Worm (Caenorhabditis elegans) whole organism, young adult: Measurements from ENCODE around the gene cyn-10.
A peak's percentile ranks its signal among the peaks of the same experiment; 100 is the strongest.

ENCODE experiments used
- B0261.1 ChIP-seq: sonication (generic microtip); optimal IDR thresholded peaks from 2 replicates; lab custom pipeline; 2016; ENCODE audit warnings: mild to moderate bottlenecking, missing genetic modification characterization, moderate library complexity, missing compliant biosample characterization
- C17E4.6 ChIP-seq: fragments of 200-800 bp; sonication (Bioruptor generic); IDR thresholded peaks from 2 replicates; pipeline ENCODE4 v1.3.6; 2022; ENCODE audit warnings: missing genetic modification reagents, missing genetic modification characterization, missing compliant biosample characterization
- F10E7.11 ChIP-seq: sonication (generic microtip); optimal IDR thresholded peaks from 2 replicates; lab custom pipeline; 2017; ENCODE audit warnings: mild to moderate bottlenecking, missing genetic modification characterization, moderate library complexity, missing compliant biosample characterization
- F39B2.1 ChIP-seq: fragments of 200-800 bp; sonication (Bioruptor generic); IDR thresholded peaks from 2 replicates; pipeline ENCODE4 v1.3.6; 2022; ENCODE audit warnings: missing genetic modification reagents, missing genetic modification characterization, missing compliant biosample characterization
- aptf-3 ChIP-seq: fragments of 200-800 bp; sonication (Bioruptor generic); IDR thresholded peaks from 2 replicates; pipeline ENCODE4 v1.3.6; 2022; ENCODE audit warnings: missing genetic modification characterization, missing compliant biosample characterization
- cebp-1 ChIP-seq, 2 experiments: fragments of 200-800 bp in 1 of 2; sonication (Bioruptor generic) in 1 of 2; sonication (generic microtip) in 1 of 2; IDR thresholded peaks in 1 of 2; optimal IDR thresholded peaks in 1 of 2; 2 replicates each; pipeline versions ENCODE4 v1.3.6 to Lab custom; 2017 to 2022; ENCODE audit warnings: missing compliant biosample characterization in 2 of 2, missing genetic modification characterization in 2 of 2, mild to moderate bottlenecking in 1 of 2, missing genetic modification reagents in 1 of 2, moderate library complexity in 1 of 2
- ceh-100 ChIP-seq: fragments of 200-800 bp; sonication (Bioruptor generic); IDR thresholded peaks from 2 replicates; pipeline ENCODE4 v1.3.6; 2022; ENCODE audit warnings: missing genetic modification reagents, missing genetic modification characterization, missing compliant biosample characterization
- ceh-27 ChIP-seq: fragments of 200-800 bp; sonication (Bioruptor generic); optimal IDR thresholded peaks from 2 replicates; lab custom pipeline; 2018; ENCODE audit warnings: mild to moderate bottlenecking, missing genetic modification characterization, moderate library complexity, missing compliant biosample characterization
- ceh-79 ChIP-seq: sonication (generic microtip); optimal IDR thresholded peaks from 2 replicates; lab custom pipeline; 2017; ENCODE audit warnings: mild to moderate bottlenecking, missing genetic modification characterization, missing compliant biosample characterization
- ceh-91 ChIP-seq: fragments of 200-800 bp; sonication (Bioruptor generic); IDR thresholded peaks from 2 replicates; pipeline ENCODE4 v1.3.6; 2022; ENCODE audit warnings: missing genetic modification reagents, missing genetic modification characterization, missing compliant biosample characterization
- dox-1 ChIP-seq: fragments of 200-800 bp; sonication (Bioruptor generic); IDR thresholded peaks from 2 replicates; pipeline ENCODE4 v1.3.6; 2022; ENCODE audit warnings: missing genetic modification reagents, missing genetic modification characterization, missing compliant biosample characterization
- efl-1 ChIP-seq: fragments of 150-350 bp; optimal IDR thresholded peaks from 2 replicates; lab custom pipeline; 2014; ENCODE audit warnings: missing biosample characterization, missing genetic modification reagents, missing genetic modification characterization
- egl-18 ChIP-seq: fragments of 200-800 bp; sonication (Bioruptor generic); IDR thresholded peaks from 2 replicates; pipeline ENCODE4 v1.3.6; 2022; ENCODE audit warnings: missing genetic modification reagents, missing genetic modification characterization, missing compliant biosample characterization
- ets-4 ChIP-seq: fragments of 200-800 bp; sonication (Bioruptor generic); optimal IDR thresholded peaks from 2 replicates; lab custom pipeline; 2018; ENCODE audit warnings: mild to moderate bottlenecking, missing genetic modification characterization, missing compliant biosample characterization
- gei-17 ChIP-seq: fragments of 200-800 bp; sonication (Bioruptor generic); optimal IDR thresholded peaks from 2 replicates; lab custom pipeline; 2018; ENCODE audit warnings: mild to moderate bottlenecking, missing genetic modification characterization, missing compliant biosample characterization
- him-1 ChIP-seq: sonication (generic microtip); optimal IDR thresholded peaks from 2 replicates; lab custom pipeline; 2016; ENCODE audit warnings: missing genotype, missing genetic modification reagents, missing genetic modification characterization, missing compliant biosample characterization
- hmg-1.2 ChIP-seq: fragments of 200-800 bp; sonication (Bioruptor generic); IDR thresholded peaks from 2 replicates; pipeline ENCODE4 v1.3.6; 2022; ENCODE audit warnings: missing genetic modification reagents, missing genetic modification characterization, missing compliant biosample characterization
- hmg-20 ChIP-seq: fragments of 200-800 bp; sonication (Bioruptor generic); IDR thresholded peaks from 2 replicates; pipeline ENCODE4 v1.3.6; 2022; ENCODE audit warnings: missing genetic modification reagents, missing genetic modification characterization, missing compliant biosample characterization
- hsf-1 ChIP-seq: fragments of 200-800 bp; sonication (Bioruptor generic); IDR thresholded peaks from 2 replicates; pipeline ENCODE4 v1.3.6; 2022; ENCODE audit warnings: missing genetic modification reagents, missing genetic modification characterization, missing compliant biosample characterization
- lin-54 ChIP-seq: fragments of 200-800 bp; sonication (Bioruptor generic); optimal IDR thresholded peaks from 2 replicates; lab custom pipeline; 2018; ENCODE audit warnings: mild to moderate bottlenecking, missing genetic modification characterization, missing compliant biosample characterization
- lsl-1 ChIP-seq: fragments of 200-800 bp; sonication (Bioruptor generic); optimal IDR thresholded peaks from 2 replicates; lab custom pipeline; 2018; ENCODE audit warnings: mild to moderate bottlenecking, missing genetic modification characterization, moderate library complexity, missing compliant biosample characterization
- madf-8 ChIP-seq: fragments of 200-800 bp; sonication (Bioruptor generic); conservative IDR thresholded peaks from 2 replicates; pipeline ENCODE4 v1.3.6; 2022; ENCODE audit warnings: missing genetic modification reagents, missing genetic modification characterization, missing compliant biosample characterization
- mes-4 ChIP-seq: sonication (generic microtip); optimal IDR thresholded peaks from 2 replicates; lab custom pipeline; 2016; ENCODE audit warnings: missing genotype, missing genetic modification characterization, missing compliant biosample characterization
- nhr-80 ChIP-seq: sonication (generic microtip); optimal IDR thresholded peaks from 2 replicates; lab custom pipeline; 2016; ENCODE audit warnings: missing genetic modification characterization, missing compliant biosample characterization
- snpc-4 ChIP-seq, 5 experiments: fragments of 150-350 bp in 1 of 5; sonication (generic microtip) in 4 of 5; optimal IDR thresholded peaks; 2 replicates each; lab custom pipeline; 2014 to 2018; ENCODE audit warnings: missing genetic modification characterization in 5 of 5, missing biosample characterization in 3 of 5, antibody characterized with exemption in 2 of 5, mild to moderate bottlenecking in 2 of 5, missing compliant biosample characterization in 2 of 5, missing genotype in 2 of 5, moderate library complexity in 2 of 5, missing genetic modification reagents in 1 of 5
- somi-1 ChIP-seq: fragments of 200-800 bp; sonication (Bioruptor generic); optimal IDR thresholded peaks from 2 replicates; lab custom pipeline; 2018; ENCODE audit warnings: mild to moderate bottlenecking, missing genetic modification characterization, missing compliant biosample characterization
- unc-130 ChIP-seq: sonication (generic microtip); optimal IDR thresholded peaks from 2 replicates; lab custom pipeline; 2016; ENCODE audit warnings: missing genetic modification reagents, missing genetic modification characterization, missing compliant biosample characterization
- xnd-1 ChIP-seq: sonication (generic microtip); optimal IDR thresholded peaks from 2 replicates; lab custom pipeline; 2016; ENCODE audit warnings: missing genotype, missing genetic modification reagents, missing genetic modification characterization, missing compliant biosample characterization
- ztf-18 ChIP-seq: sonication (generic microtip); optimal IDR thresholded peaks from 2 replicates; lab custom pipeline; 2016; ENCODE audit warnings: missing genotype, mild to moderate bottlenecking, missing genetic modification characterization, missing compliant biosample characterization
- ztf-25 ChIP-seq: fragments of 200-800 bp; sonication (Bioruptor generic); IDR thresholded peaks from 2 replicates; pipeline ENCODE4 v1.3.6; 2022; ENCODE audit warnings: missing genetic modification reagents, missing genetic modification characterization, missing compliant biosample characterization

The cyn-10 gene

ce11 chrII:6887319-6888005 is 25.7 kb downstream of the cyn-10 start, which contains the start of gene pmp-2:
pmp-2 (minus strand) TSS chrII:6887805.
- peak; percentile 27; the same call in 1 of the 2 replicates for TF ChIP-seq hmg-1.2 (GFP tag; lab: Robert Waterston, UW)
- no peak for TF ChIP-seq somi-1 (GFP tag; lab: Kevin White, UChicago)

- TF ChIP-seq F39B2.1 (GFP tag; lab: Robert Waterston, UW) (no peak), nhr-80 (tag; lab: Kevin White, UChicago) (peak; percentile 18)
Observed at ce11 chrII:6884568-6884967, 28.6 kb downstream of the cyn-10 start.

- peak; percentile 78 for TF ChIP-seq nhr-80 (tag; lab: Kevin White, UChicago)
- TF ChIP-seq hsf-1 (GFP tag; lab: Robert Waterston, UW): no peak
- TF ChIP-seq ets-4 (GFP tag; lab: Kevin White, UChicago): peak; percentile 51
Observed at ce11 chrII:6883716-6884115, 29.4 kb downstream of the cyn-10 start, which contains the start of gene pmp-1. pmp-1 (minus strand) TSS chrII:6883754.

ce11 chrII:6882335-6882734 is 30.8 kb downstream of the cyn-10 start:
- no peak for TF ChIP-seq B0261.1
- no peak for TF ChIP-seq madf-8 (GFP tag; lab: Robert Waterston, UW)
- TF ChIP-seq egl-18: no peak
- TF ChIP-seq gei-17 (GFP tag; lab: Kevin White, UChicago): no peak
- TF ChIP-seq aptf-3: no peak
- no peak for TF ChIP-seq ztf-18 (tag; lab: Kevin White, UChicago)
- TF ChIP-seq C17E4.6: no peak
- no peak for TF ChIP-seq ceh-79 (tag; lab: Kevin White, UChicago)
- TF ChIP-seq him-1 (tag; lab: Kevin White, UChicago): no peak
- TF ChIP-seq xnd-1 (tag; lab: Kevin White, UChicago): no peak
- no peak for TF ChIP-seq lin-54 (GFP tag; lab: Kevin White, UChicago)
- no peak for TF ChIP-seq lsl-1 (GFP tag; lab: Kevin White, UChicago)
- TF ChIP-seq snpc-4 (GFP tag; optimal IDR thresholded peaks at IDR 0.05; lab: Kevin White, UChicago): no peak
- TF ChIP-seq snpc-4 (tag; optimal IDR thresholded peaks at IDR 0.05; lab: Kevin White, UChicago): no peak
- no peak for TF ChIP-seq F10E7.11 (tag; lab: Kevin White, UChicago)

ce11 chrII:6880067-6880466 is 33.1 kb downstream of the cyn-10 start, which contains the start of gene C44B7.7:
C44B7.7 (minus strand) TSS chrII:6880167.
- TF ChIP-seq nhr-80 (tag; lab: Kevin White, UChicago): peak; percentile 5
- TF ChIP-seq snpc-4 (GFP tag; optimal IDR thresholded peaks at IDR 0.05; lab: Kevin White, UChicago): no peak
- no peak for TF ChIP-seq snpc-4 (tag; optimal IDR thresholded peaks at IDR 0.05; lab: Kevin White, UChicago)
- TF ChIP-seq, all 124 proteins: peak for 1

- TF ChIP-seq hmg-20 (GFP tag; lab: Robert Waterston, UW) (no peak), unc-130 (GFP tag; lab: Kevin White, UChicago) (no peak), efl-1 (GFP tag; lab: Kevin White, UChicago) (no peak), ceh-91 (GFP tag; lab: Robert Waterston, UW) (no peak), ceh-27 (GFP tag; lab: Kevin White, UChicago) (no peak), ztf-25 (no peak), F39B2.1 (GFP tag; lab: Robert Waterston, UW) (no peak), dox-1 (GFP tag; lab: Robert Waterston, UW) (no peak), ceh-100 (GFP tag; lab: Robert Waterston, UW) (no peak), mes-4 (tag; lab: Kevin White, UChicago) (no peak), cebp-1 (GFP tag; IDR thresholded peaks at IDR 0.05; lab: Robert Waterston, UW) (no peak), cebp-1 (tag; optimal IDR thresholded peaks at IDR 0.05; lab: Kevin White, UChicago) (no peak)
Observed at ce11 chrII:6877881-6878280, 35.3 kb downstream of the cyn-10 start.
